Fruit fly (Drosophila melanogaster) whole organism, wandering third instar larva: ENCODE results near the gene pall.

Source experiments
- CrebA ChIP-seq: fragments of 200-800 bp; sonication (Bioruptor generic); optimal IDR thresholded peaks from 2 replicates; lab custom pipeline; 2016; ENCODE audit warnings: missing biosample characterization, mild to moderate bottlenecking, missing genetic modification characterization, borderline replicate concordance
- Hr83 ChIP-seq: fragments of 200-300 bp; sonication (Bioruptor generic); optimal IDR thresholded peaks from 2 replicates; lab custom pipeline; 2016; ENCODE audit warnings: missing biosample characterization, mild to moderate bottlenecking, missing genetic modification characterization, moderate library complexity; ENCODE audit not compliant: poor library complexity, severe bottlenecking
- Myc ChIP-seq: fragments of >200 bp; optimal IDR thresholded peaks from 2 replicates; lab custom pipeline; 2017
- OdsH ChIP-seq: fragments of 200-800 bp; sonication (Bioruptor generic); optimal IDR thresholded peaks from 2 replicates; lab custom pipeline; 2016; ENCODE audit warnings: missing biosample characterization, mild to moderate bottlenecking, missing genetic modification characterization
- Rel ChIP-seq, 2 experiments: fragments of 200-800 bp; sonication (Bioruptor generic) in 1 of 2; optimal IDR thresholded peaks; 2 replicates in 1 of 2; 3 replicates in 1 of 2; lab custom pipeline; 2016 to 2019; ENCODE audit warnings: mild to moderate bottlenecking in 2 of 2, missing biosample characterization in 2 of 2, missing genetic modification characterization in 2 of 2, moderate library complexity in 1 of 2
- Vsx2 ChIP-seq: fragments of 200-300, 225-300 bp; sonication (Bioruptor generic); optimal IDR thresholded peaks from 2 replicates; lab custom pipeline; 2018; ENCODE audit warnings: missing biosample characterization, missing genetic modification characterization; ENCODE audit not compliant: partially characterized antibody
- dsf ChIP-seq: sonication (Bioruptor generic); optimal IDR thresholded peaks from 2 replicates; lab custom pipeline; 2016; ENCODE audit warnings: missing biosample characterization, missing genetic modification characterization, borderline replicate concordance
- ey ChIP-seq: fragments of 200-800 bp; sonication (Bioruptor generic); optimal IDR thresholded peaks from 2 replicates; lab custom pipeline; 2016; ENCODE audit warnings: missing biosample characterization, missing genetic modification characterization
- h ChIP-seq: fragments of 200-800 bp; sonication (Bioruptor generic); optimal IDR thresholded peaks from 3 replicates; lab custom pipeline; 2016; ENCODE audit warnings: missing biosample characterization, mild to moderate bottlenecking, missing genetic modification characterization
- usp ChIP-seq: fragments of >200 bp; optimal IDR thresholded peaks from 2 replicates; lab custom pipeline; 2017; ENCODE audit warnings: missing biosample characterization, missing genetic modification characterization

dm6 chr3L:9476829-9477228 is 10.8 kb downstream of the pall start, which contains the start of the genes Uch-L5 and Jarid2:
- TF ChIP-seq CrebA (GFP tag; lab: Kevin White, UChicago) (no peak), Vsx2 (GFP tag; lab: Kevin White, UChicago) (no peak), Rel (GFP tag; optimal IDR thresholded peaks at IDR 0.05; lab: Kevin White, UChicago) (no peak), Rel (tag; optimal IDR thresholded peaks at IDR 0.05; lab: Kevin White, UChicago) (peak; percentile 51), dsf (GFP tag; lab: Kevin White, UChicago) (no peak), OdsH (peak; percentile 35), Myc (lab: Kevin White, UChicago) (no peak), usp (GFP tag; lab: Kevin White, UChicago) (no peak), h (peak; percentile 66), ey (GFP tag; lab: Kevin White, UChicago) (peak; percentile 47), Hr83 (GFP tag; lab: Kevin White, UChicago) (peak; percentile 83)
